Worm (Caenorhabditis elegans): ENCODE measurements around the gene F41B4.2.

Gene F41B4.2

ce11 chrX:6840670-6841308, 5.7 kb upstream of the F41B4.2 start, which contains the start of the genes glr-6 and asg-2 (continued):
- TF ChIP-seq tag-97 (GFP tag; IDR thresholded peaks at IDR 0.05) = no peak
- TF ChIP-seq egl-43 (GFP tag; IDR thresholded peaks at IDR 0.05) = no peak
- TF ChIP-seq nhr-76 (tag; optimal IDR thresholded peaks at IDR 0.05) = no peak
- TF ChIP-seq gei-8 (GFP tag; optimal IDR thresholded peaks at IDR 0.05) = no peak
- TF ChIP-seq dmd-8 (GFP tag; IDR thresholded peaks at IDR 0.05) = no peak
- no peak for TF ChIP-seq zag-1 (tag; optimal IDR thresholded peaks at IDR 0.05)
- TF ChIP-seq lin-15B (tag; optimal IDR thresholded peaks at IDR 0.05) = peak; percentile 57
- no peak for TF ChIP-seq mxl-2 (GFP tag; conservative IDR thresholded peaks at IDR 0.05)
- peak; percentile 78 for TF ChIP-seq lin-13 (GFP tag; optimal IDR thresholded peaks at IDR 0.05)
- TF ChIP-seq dve-1 (tag; optimal IDR thresholded peaks at IDR 0.05; ENCODE audit: insufficient read depth) = peak; percentile 87
- no peak for TF ChIP-seq lir-3 (tag; optimal IDR thresholded peaks at IDR 0.05)
- TF ChIP-seq ceh-28 (tag; optimal IDR thresholded peaks at IDR 0.05) = peak; percentile 43
- TF ChIP-seq mdt-29 (GFP tag; IDR thresholded peaks at IDR 0.05) = no peak
- TF ChIP-seq dpl-1 (GFP tag; optimal IDR thresholded peaks at IDR 0.05) = peak; percentile 73
- no peak for TF ChIP-seq lim-7 (GFP tag; IDR thresholded peaks at IDR 0.05)
- no peak for TF ChIP-seq F10B5.3 (tag; optimal IDR thresholded peaks at IDR 0.05)
- TF ChIP-seq ceh-82 (tag; optimal IDR thresholded peaks at IDR 0.05) = no peak

DNA sequence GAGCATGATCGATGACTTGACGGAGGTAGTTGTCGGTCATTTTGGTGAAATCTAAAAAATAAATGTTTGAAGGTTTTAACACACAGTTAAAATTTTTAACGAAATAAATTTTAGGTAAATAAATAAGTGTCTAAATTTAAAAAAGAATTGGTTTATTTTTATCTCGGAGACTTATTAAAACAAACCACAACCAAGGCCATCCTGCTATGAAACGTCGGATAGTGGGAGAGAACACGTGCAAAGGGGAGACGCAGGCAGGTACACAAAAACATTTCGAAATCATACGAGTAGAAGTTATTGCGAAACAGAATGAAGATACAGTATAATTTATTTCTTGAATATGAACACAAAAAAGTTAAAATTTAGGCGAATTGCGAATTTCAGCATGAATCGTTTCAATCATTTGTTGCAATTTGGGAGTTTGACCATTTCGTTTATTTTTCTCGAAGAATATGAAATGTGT, 1.0 kb upstream of the F41B4.2 start, which contains the start of gene F41B4.3:
Gene F41B4.3, minus strand, starts transcription at position 51 of the 463 bp plus-strand sequence.
- TF ChIP-seq hlh-30 (tag; optimal IDR thresholded peaks at IDR 0.05; ENCODE audit: insufficient read depth) = peak; percentile 69
- peak in 1 of 2 experiments; percentile 31 for TF ChIP-seq mdl-1 (tag; optimal IDR thresholded peaks at IDR 0.05)
- TF ChIP-seq unc-62 (GFP tag; optimal IDR thresholded peaks at IDR 0.05 in 1 of 2) = peak in 1 of 2 experiments; percentile 73
- no peak for TF ChIP-seq unc-62 (tag; optimal IDR thresholded peaks at IDR 0.05)
- TF ChIP-seq T20F7.1 (GFP tag; optimal IDR thresholded peaks at IDR 0.05) = no peak
- TF ChIP-seq nhr-25 (tag; optimal IDR thresholded peaks at IDR 0.05; ENCODE audit: borderline replicate concordance, insufficient read depth) = no peak
- TF ChIP-seq snpc-4 (tag; optimal IDR thresholded peaks at IDR 0.05) = no peak

DNA sequence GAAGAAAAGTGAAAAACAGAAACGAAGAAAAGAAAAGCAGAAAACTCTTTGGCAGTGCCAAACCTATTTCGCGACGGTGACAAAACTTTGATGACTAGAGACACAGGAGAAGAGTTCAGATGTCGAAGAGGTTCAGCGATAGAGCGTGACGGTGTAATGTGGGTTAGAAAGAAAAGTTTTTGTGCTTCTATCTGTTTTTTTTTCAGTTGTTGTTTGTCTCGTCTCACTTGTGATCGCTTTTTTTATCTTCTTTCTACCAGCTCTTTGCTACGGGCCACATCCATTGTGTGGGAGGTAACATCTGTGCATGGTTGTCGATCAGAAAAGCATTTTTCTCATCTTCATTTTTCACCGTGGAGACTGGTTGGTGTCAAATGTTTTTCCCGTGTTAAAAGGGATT, 9.2 kb downstream of the F41B4.2 start, which contains the start of gene F41B4.1:
Gene F41B4.1, minus strand, starts transcription at position 23 of the 400 bp plus-strand sequence.
- TF ChIP-seq spr-3 (GFP tag; optimal IDR thresholded peaks at IDR 0.05) = no peak
- TF ChIP-seq zfp-2 (tag; optimal IDR thresholded peaks at IDR 0.05) = no peak
- TF ChIP-seq hlh-11 (tag; optimal IDR thresholded peaks at IDR 0.05) = peak; percentile 69
- no peak for TF ChIP-seq ama-1 (optimal IDR thresholded peaks at IDR 0.05)
- no peak for TF ChIP-seq lsy-2 (tag; optimal IDR thresholded peaks at IDR 0.05)
- peak in 1 of 2 experiments; percentile 82 for TF ChIP-seq daf-16 (GFP tag; optimal IDR thresholded peaks at IDR 0.05)
- no peak for TF ChIP-seq daf-16 (tag; optimal IDR thresholded peaks at IDR 0.05)
- TF ChIP-seq ceh-20 (GFP tag; IDR thresholded peaks at IDR 0.05) = 0 out of 2 replicates have a peak, but pooled peaks have one; percentile 54
- TF ChIP-seq madf-5 (GFP tag; IDR thresholded peaks at IDR 0.05) = no peak
- TF ChIP-seq tag-97 (GFP tag; IDR thresholded peaks at IDR 0.05) = no peak
- no peak for TF ChIP-seq mep-1 (tag; optimal IDR thresholded peaks at IDR 0.05)
- 0 out of 2 replicates have a peak, but pooled peaks have one; percentile 20 for TF ChIP-seq ZK337.2 (GFP tag; IDR thresholded peaks at IDR 0.05)
- TF ChIP-seq nhr-11 (tag; optimal IDR thresholded peaks at IDR 0.05) = peak; percentile 55
- peak; percentile 11; the same call in 1 of the 2 replicates for TF ChIP-seq dmd-6 (GFP tag; IDR thresholded peaks at IDR 0.05)
- TF ChIP-seq hlh-30 (tag; optimal IDR thresholded peaks at IDR 0.05; ENCODE audit: insufficient read depth) = peak; percentile 14
- no peak for TF ChIP-seq aly-2 (tag; optimal IDR thresholded peaks at IDR 0.05)
- no peak for TF ChIP-seq Y48G9A.11 (GFP tag; IDR thresholded peaks at IDR 0.05)
- TF ChIP-seq lin-38 (GFP tag; IDR thresholded peaks at IDR 0.05) = no peak
- TF ChIP-seq mdt-29 (GFP tag; IDR thresholded peaks at IDR 0.05) = no peak

Measured in whole organism, L4 larva.